Fruit fly (Drosophila melanogaster) whole organism, prepupa: ENCODE results near the gene eEF1gamma.

Experiments
- Blimp-1 ChIP-seq: fragments of 200-800 bp; sonication (Bioruptor generic); optimal IDR thresholded peaks from 3 replicates; lab custom pipeline; 2017; ENCODE audit warnings: missing biosample characterization, missing genetic modification characterization, mild to moderate bottlenecking, moderate library complexity, missing genetic modification reagents
- CG11294 ChIP-seq: fragments of 200-800 bp; sonication (Bioruptor generic); IDR thresholded peaks from 2 replicates; pipeline ENCODE4 v1.3.6; 2022; ENCODE audit warnings: missing biosample characterization, missing genetic modification characterization
- CG11762 ChIP-seq: fragments of 200-800 bp; sonication (Bioruptor generic); optimal IDR thresholded peaks from 3 replicates; lab custom pipeline; 2016; ENCODE audit warnings: missing biosample characterization, missing genetic modification characterization; ENCODE audit not compliant: insufficient read depth
- CG15336 ChIP-seq: fragments of 200-800 bp; sonication (Bioruptor generic); IDR thresholded peaks from 2 replicates; pipeline ENCODE4 v1.3.6; 2022; ENCODE audit warnings: missing biosample characterization, missing genetic modification characterization
- CG16779 ChIP-seq: fragments of 200-800 bp; sonication (Bioruptor generic); optimal IDR thresholded peaks from 3 replicates; lab custom pipeline; 2017; ENCODE audit warnings: missing biosample characterization, mild to moderate bottlenecking, missing genetic modification characterization
- CG3032 ChIP-seq: fragments of 200-800 bp; optimal IDR thresholded peaks from 2 replicates; lab custom pipeline; 2019; ENCODE audit warnings: missing biosample characterization, mild to moderate bottlenecking, missing genetic modification characterization, moderate library complexity
- CG3919 ChIP-seq: fragments of 200-800 bp; sonication (Bioruptor generic); optimal IDR thresholded peaks from 3 replicates; lab custom pipeline; 2016; ENCODE audit warnings: missing biosample characterization, missing genetic modification characterization
- CG6163 ChIP-seq: fragments of 200-800 bp; sonication (Bioruptor generic); IDR thresholded peaks from 3 replicates; pipeline ENCODE4 v1.3.6; 2022; ENCODE audit warnings: missing biosample characterization, missing genetic modification characterization
- CG6276 ChIP-seq: fragments of 200-800 bp; sonication (Bioruptor generic); optimal IDR thresholded peaks from 2 replicates; lab custom pipeline; 2017; ENCODE audit warnings: missing biosample characterization, mild to moderate bottlenecking, missing genetic modification characterization
- CG6792 ChIP-seq: fragments of 200-800 bp; sonication (Bioruptor generic); optimal IDR thresholded peaks from 3 replicates; lab custom pipeline; 2016; ENCODE audit warnings: missing biosample characterization, missing genetic modification characterization
- CG6808 ChIP-seq: fragments of 200-800 bp; sonication (Bioruptor generic); optimal IDR thresholded peaks from 3 replicates; lab custom pipeline; 2017; ENCODE audit warnings: missing biosample characterization, missing genetic modification characterization, mild to moderate bottlenecking, moderate library complexity, missing genetic modification reagents
- CG6854 ChIP-seq: fragments of 200-800 bp; sonication (Bioruptor generic); optimal IDR thresholded peaks from 2 replicates; lab custom pipeline; 2017; ENCODE audit warnings: missing biosample characterization, mild to moderate bottlenecking, missing genetic modification characterization
- CG7368 ChIP-seq: fragments of 200-800 bp; sonication (Bioruptor generic); optimal IDR thresholded peaks from 3 replicates; lab custom pipeline; 2016; ENCODE audit warnings: missing biosample characterization, missing genetic modification characterization
- CG8119 ChIP-seq: fragments of 200-800 bp; sonication (Bioruptor generic); IDR thresholded peaks from 3 replicates; pipeline ENCODE4 v1.3.6; 2022; ENCODE audit warnings: missing biosample characterization, missing genetic modification characterization
- CG8632 ChIP-seq: fragments of 200-800 bp; sonication (Bioruptor generic); optimal IDR thresholded peaks from 3 replicates; lab custom pipeline; 2016; ENCODE audit warnings: missing biosample characterization, missing genetic modification characterization
- CG9139 ChIP-seq: fragments of 200-800 bp; sonication (Bioruptor generic); optimal IDR thresholded peaks from 3 replicates; lab custom pipeline; 2017; ENCODE audit warnings: missing biosample characterization, mild to moderate bottlenecking, missing genetic modification characterization
- Eip75B ChIP-seq: fragments of 200-800 bp; sonication (Bioruptor generic); optimal IDR thresholded peaks from 3 replicates; lab custom pipeline; 2016; ENCODE audit warnings: missing biosample characterization, missing genetic modification characterization
- Eip78C ChIP-seq: fragments of 200-800 bp; sonication (Bioruptor generic); peaks from one replicate; lab custom pipeline; 2016; ENCODE audit warnings: missing biosample characterization, missing genetic modification characterization
- Eip93F ChIP-seq: fragments of 200-800 bp; sonication (Bioruptor generic); optimal IDR thresholded peaks from 2 replicates; lab custom pipeline; 2016; ENCODE audit warnings: missing biosample characterization, mild to moderate bottlenecking, missing genetic modification characterization
- Ets21C ChIP-seq: fragments of 200-800 bp; sonication (Bioruptor generic); optimal IDR thresholded peaks from 3 replicates; lab custom pipeline; 2016; ENCODE audit warnings: missing biosample characterization, missing genetic modification characterization
- Gug ChIP-seq: fragments of 200-800 bp; sonication (Bioruptor generic); IDR thresholded peaks from 2 replicates; pipeline ENCODE4 v1.3.6; 2022; ENCODE audit warnings: missing biosample characterization, missing genetic modification characterization
- Hr38 ChIP-seq: sonication (Bioruptor generic); optimal IDR thresholded peaks from 2 replicates; lab custom pipeline; 2016; ENCODE audit warnings: missing biosample characterization, missing genetic modification characterization
- Hr39 ChIP-seq: fragments of 200-800 bp; sonication (Bioruptor generic); optimal IDR thresholded peaks from 2 replicates; lab custom pipeline; 2016; ENCODE audit warnings: missing biosample characterization, missing genetic modification characterization
- Hr4 ChIP-seq: fragments of 200-800 bp; sonication (Bioruptor generic); optimal IDR thresholded peaks from 3 replicates; lab custom pipeline; 2016; ENCODE audit warnings: missing biosample characterization, missing genetic modification characterization
- Lpt ChIP-seq: fragments of 200-800 bp; sonication (Bioruptor generic); optimal IDR thresholded peaks from 3 replicates; lab custom pipeline; 2016; ENCODE audit warnings: missing biosample characterization, missing genetic modification characterization
- Met ChIP-seq: fragments of 200-800 bp; sonication (Bioruptor generic); optimal IDR thresholded peaks from 3 replicates; lab custom pipeline; 2016; ENCODE audit warnings: missing biosample characterization, missing genetic modification characterization
- OdsH ChIP-seq: fragments of 200-800 bp; sonication (Bioruptor generic); optimal IDR thresholded peaks from 3 replicates; lab custom pipeline; 2016; ENCODE audit warnings: missing biosample characterization, missing genetic modification characterization
- Smox ChIP-seq: fragments of 200-800 bp; sonication (Bioruptor generic); optimal IDR thresholded peaks from 3 replicates; lab custom pipeline; 2016; ENCODE audit warnings: missing biosample characterization, missing genetic modification characterization
- Sox102F ChIP-seq: fragments of 200-800 bp; sonication (Bioruptor generic); optimal IDR thresholded peaks from 2 replicates; lab custom pipeline; 2016; ENCODE audit warnings: missing biosample characterization, mild to moderate bottlenecking, missing genetic modification characterization
- Sox14 ChIP-seq: fragments of 200-800 bp; sonication (Bioruptor generic); optimal IDR thresholded peaks from 3 replicates; lab custom pipeline; 2016; ENCODE audit warnings: missing biosample characterization, missing genetic modification characterization
- Sox15 ChIP-seq: fragments of 200-800 bp; sonication (Bioruptor generic); optimal IDR thresholded peaks from 3 replicates; lab custom pipeline; 2016; ENCODE audit warnings: missing biosample characterization, missing genetic modification characterization
- achi ChIP-seq: fragments of 200-800 bp; sonication (Bioruptor generic); optimal IDR thresholded peaks from 3 replicates; lab custom pipeline; 2016; ENCODE audit warnings: missing biosample characterization, missing genetic modification characterization
- acj6 ChIP-seq: fragments of 200-800 bp; sonication (Bioruptor generic); optimal IDR thresholded peaks from 3 replicates; lab custom pipeline; 2016; ENCODE audit warnings: missing biosample characterization, missing genetic modification characterization
- dac ChIP-seq: fragments of 200-800 bp; sonication (Bioruptor generic); optimal IDR thresholded peaks from 2 replicates; lab custom pipeline; 2017; ENCODE audit warnings: missing biosample characterization, mild to moderate bottlenecking, missing genetic modification characterization
- dsx ChIP-seq: fragments of 200-800 bp; optimal IDR thresholded peaks from 3 replicates; lab custom pipeline; 2019; ENCODE audit warnings: missing biosample characterization, mild to moderate bottlenecking, missing genetic modification characterization, moderate library complexity; ENCODE audit not compliant: poor library complexity, severe bottlenecking
- eg ChIP-seq: fragments of 200-800 bp; sonication (Bioruptor generic); IDR thresholded peaks from 3 replicates; pipeline ENCODE4 v1.3.6; 2022; ENCODE audit warnings: missing biosample characterization, missing genetic modification characterization
- esn ChIP-seq: fragments of 200-800 bp; sonication (Bioruptor generic); optimal IDR thresholded peaks from 2 replicates; lab custom pipeline; 2016; ENCODE audit warnings: missing biosample characterization, mild to moderate bottlenecking, missing genetic modification characterization, moderate library complexity
- fd59A ChIP-seq: fragments of 200-800 bp; sonication (Bioruptor generic); optimal IDR thresholded peaks from 2 replicates; lab custom pipeline; 2017; ENCODE audit warnings: missing biosample characterization, mild to moderate bottlenecking, missing genetic modification characterization, missing genetic modification reagents
- lz ChIP-seq: fragments of 200-800 bp; sonication (Bioruptor generic); optimal IDR thresholded peaks from 3 replicates; lab custom pipeline; 2016; ENCODE audit warnings: missing biosample characterization, missing genetic modification characterization
- net ChIP-seq: fragments of 200-800 bp; sonication (Bioruptor generic); optimal IDR thresholded peaks from 3 replicates; lab custom pipeline; 2016; ENCODE audit warnings: missing biosample characterization, missing genetic modification characterization
- pdm3 ChIP-seq: fragments of 200-800 bp; sonication (Bioruptor generic); optimal IDR thresholded peaks from 3 replicates; lab custom pipeline; 2016; ENCODE audit warnings: missing biosample characterization, missing genetic modification characterization
- spab ChIP-seq: fragments of 200-800 bp; sonication (Bioruptor generic); optimal IDR thresholded peaks from 2 replicates; lab custom pipeline; 2017; ENCODE audit warnings: missing biosample characterization, mild to moderate bottlenecking, missing genetic modification characterization, missing genetic modification reagents
- ss ChIP-seq, 2 experiments: fragments of 200-800 bp; sonication (Bioruptor generic); optimal IDR thresholded peaks; 2 replicates in 1 of 2; 3 replicates in 1 of 2; lab custom pipeline; 2017 to 2018; ENCODE audit warnings: mild to moderate bottlenecking in 2 of 2, missing biosample characterization in 2 of 2, missing genetic modification characterization in 2 of 2, moderate library complexity in 1 of 2
- svp ChIP-seq: fragments of 200-800 bp; sonication (Bioruptor generic); peaks from one replicate; lab custom pipeline; 2016; ENCODE audit warnings: missing biosample characterization, missing genetic modification characterization
- topi ChIP-seq: fragments of 200-800 bp; sonication (Bioruptor generic); optimal IDR thresholded peaks from 3 replicates; lab custom pipeline; 2016; ENCODE audit warnings: missing biosample characterization, missing genetic modification characterization
- vri ChIP-seq: fragments of 200-800 bp; sonication (Bioruptor generic); optimal IDR thresholded peaks from 3 replicates; lab custom pipeline; 2016; ENCODE audit warnings: missing biosample characterization, mild to moderate bottlenecking, missing genetic modification characterization

eEF1gamma gene

DNA sequence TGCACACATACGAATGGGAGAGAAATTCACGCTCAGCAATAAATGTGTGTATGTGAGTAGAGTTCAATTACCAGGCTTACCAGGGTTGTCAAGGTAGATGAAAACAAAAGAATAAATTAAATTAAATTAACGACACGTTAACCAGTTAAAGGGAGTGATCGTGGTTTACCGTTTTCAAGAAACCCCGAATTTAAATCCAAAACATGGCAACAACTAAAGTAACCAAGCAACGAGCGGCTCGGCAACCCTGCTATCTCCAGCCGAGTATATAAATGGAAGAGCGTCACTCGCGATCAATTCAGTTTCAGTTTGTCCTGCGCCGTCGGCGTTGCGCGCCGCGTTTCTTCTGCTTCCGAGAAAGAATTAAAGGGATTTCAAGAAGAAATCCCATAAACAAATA is 5.7 kb upstream of the eEF1gamma start (continued):
- TF ChIP-seq CG3919 (GFP tag; lab: Kevin White, UChicago), result peak; percentile 100
- peak; percentile 100 for TF ChIP-seq CG15336
- TF ChIP-seq fd59A (GFP tag; lab: Kevin White, UChicago), result peak; percentile 100
- TF ChIP-seq dsx (GFP tag; lab: Kevin White, UChicago), result peak; percentile 99
- TF ChIP-seq CG9139 (GFP tag; lab: Kevin White, UChicago), result peak; percentile 99
- peak; percentile 100 for TF ChIP-seq eg (GFP tag; lab: Robert Waterston, UW)
- peak; percentile 99 for TF ChIP-seq Hr39 (GFP tag; lab: Kevin White, UChicago)
- peak; percentile 100 for TF ChIP-seq Sox14
- TF ChIP-seq CG6163, result peak; percentile 100
- TF ChIP-seq CG11294, result peak; percentile 99
- TF ChIP-seq CG11762 (GFP tag; lab: Kevin White, UChicago), result peak; percentile 99
- TF ChIP-seq vri (GFP tag; lab: Kevin White, UChicago), result peak; percentile 100
- peak; percentile 100 for TF ChIP-seq CG8119 (GFP tag; lab: Robert Waterston, UW)
- TF ChIP-seq Gug (GFP tag; lab: Robert Waterston, UW), result peak; percentile 100
- peak; percentile 100 for TF ChIP-seq acj6 (GFP tag; lab: Kevin White, UChicago)
- peak; percentile 99 for TF ChIP-seq dac (GFP tag; lab: Kevin White, UChicago)
- TF ChIP-seq Blimp-1 (GFP tag; lab: Kevin White, UChicago), result peak; percentile 98
- TF ChIP-seq Eip93F (GFP tag; lab: Kevin White, UChicago), result peak; percentile 99
- peak; percentile 100 for TF ChIP-seq Met
- TF ChIP-seq esn (GFP tag; lab: Kevin White, UChicago), result peak; percentile 100
- TF ChIP-seq CG7368 (GFP tag; lab: Kevin White, UChicago), result peak; percentile 100
- peak; percentile 99 for TF ChIP-seq achi (GFP tag; lab: Kevin White, UChicago)

dm6 chr3R:29214982-29215533 is 4.9 kb upstream of the eEF1gamma start:
- TF ChIP-seq CG6276 (GFP tag; lab: Kevin White, UChicago) (peak; percentile 38), CG7368 (GFP tag; lab: Kevin White, UChicago) (peak; percentile 9), esn (GFP tag; lab: Kevin White, UChicago) (peak; percentile 17), lz (GFP tag; lab: Kevin White, UChicago) (peak; percentile 23), ss (GFP tag; optimal IDR thresholded peaks at IDR 0.05; lab: Kevin White, UChicago) (peak; percentile 46 to 83), CG8632 (no peak), Eip93F (GFP tag; lab: Kevin White, UChicago) (peak; percentile 31), Hr39 (GFP tag; lab: Kevin White, UChicago) (no peak), CG6808 (GFP tag; lab: Kevin White, UChicago) (peak; percentile 69), OdsH (no peak), CG16779 (tag; lab: Kevin White, UChicago) (peak; percentile 65), fd59A (GFP tag; lab: Kevin White, UChicago) (peak; percentile 37), achi (GFP tag; lab: Kevin White, UChicago) (peak; percentile 33), Eip75B (GFP tag; lab: Kevin White, UChicago) (peak; percentile 26), Blimp-1 (GFP tag; lab: Kevin White, UChicago) (no peak), CG6163 (peak; percentile 82), Met (peak; percentile 33), topi (peak; percentile 25), spab (GFP tag; lab: Kevin White, UChicago) (peak; percentile 56), CG3032 (tag; lab: Kevin White, UChicago) (peak; percentile 58), CG9139 (GFP tag; lab: Kevin White, UChicago) (peak; percentile 79), Smox (peak; percentile 13), CG6854 (GFP tag; lab: Kevin White, UChicago) (no peak), Ets21C (GFP tag; lab: Kevin White, UChicago) (no peak), Sox102F (GFP tag; lab: Kevin White, UChicago) (peak; percentile 10), Sox14 (no peak), CG6792 (GFP tag; lab: Kevin White, UChicago) (no peak), net (GFP tag; lab: Kevin White, UChicago) (peak; percentile 9), CG3919 (GFP tag; lab: Kevin White, UChicago) (peak; percentile 26), Sox15 (no peak), acj6 (GFP tag; lab: Kevin White, UChicago) (peak; percentile 15), svp (peak; percentile 72), eg (GFP tag; lab: Robert Waterston, UW) (peak; percentile 55), CG11294 (0 out of 2 replicates have a peak, but pooled peaks have one; percentile 6), Eip78C (peak; percentile 62), Hr38 (GFP tag; lab: Kevin White, UChicago) (no peak), Lpt (GFP tag; lab: Kevin White, UChicago) (peak; percentile 40), pdm3 (GFP tag; lab: Kevin White, UChicago) (peak; percentile 23), CG15336 (no peak; the same call in 1 of the 2 replicates), Hr4 (GFP tag; lab: Kevin White, UChicago) (peak; percentile 29)
